Fruit fly (Drosophila melanogaster) whole organism, adult: Measurements from ENCODE around the gene CG9682.

Experiments
- CG11617 ChIP-seq: fragments of 200-800 bp; sonication (Bioruptor generic); optimal IDR thresholded peaks from 2 replicates; lab custom pipeline; 2017; ENCODE audit warnings: mild to moderate bottlenecking, missing biosample characterization, missing genetic modification reagents, missing genetic modification characterization
- CG12768 ChIP-seq: fragments of 200-800 bp; sonication (Bioruptor generic); optimal IDR thresholded peaks from 2 replicates; lab custom pipeline; 2017; ENCODE audit warnings: missing biosample characterization, missing genetic modification characterization, mild to moderate bottlenecking, moderate library complexity, missing genetic modification reagents
- CG14711 ChIP-seq: fragments of 200-800 bp; sonication (Bioruptor generic); optimal IDR thresholded peaks from 2 replicates; lab custom pipeline; 2018; ENCODE audit warnings: missing biosample characterization, mild to moderate bottlenecking, missing genetic modification characterization, moderate library complexity
- CG1620 ChIP-seq: fragments of 200-800 bp; sonication (Bioruptor generic); optimal IDR thresholded peaks from 2 replicates; lab custom pipeline; 2016; ENCODE audit warnings: missing biosample characterization, missing genetic modification characterization
- CG33017 ChIP-seq: fragments of 200-800 bp; sonication (Bioruptor generic); optimal IDR thresholded peaks from 2 replicates; lab custom pipeline; 2018; ENCODE audit warnings: missing biosample characterization, mild to moderate bottlenecking, missing genetic modification characterization, moderate library complexity
- CG5204 ChIP-seq: fragments of 200-800 bp; sonication (Bioruptor generic); optimal IDR thresholded peaks from 2 replicates; lab custom pipeline; 2016; ENCODE audit warnings: missing biosample characterization, missing genetic modification characterization
- CG7045 ChIP-seq: fragments of 200-800 bp; sonication (Bioruptor generic); optimal IDR thresholded peaks from 2 replicates; lab custom pipeline; 2017; ENCODE audit warnings: missing biosample characterization, mild to moderate bottlenecking, missing genetic modification characterization
- CG7101 ChIP-seq: fragments of 200-800 bp; sonication (Bioruptor generic); optimal IDR thresholded peaks from 2 replicates; lab custom pipeline; 2018; ENCODE audit warnings: missing biosample characterization, mild to moderate bottlenecking, missing genetic modification characterization, moderate library complexity
- Clk ChIP-seq: fragments of 200-800 bp; sonication (Bioruptor generic); optimal IDR thresholded peaks from 2 replicates; lab custom pipeline; 2017; ENCODE audit warnings: missing biosample characterization, missing genetic modification characterization
- Crg-1 ChIP-seq: fragments of 200-800 bp; sonication (Bioruptor generic); optimal IDR thresholded peaks from 2 replicates; lab custom pipeline; 2016; ENCODE audit warnings: missing biosample characterization, missing genetic modification characterization
- Hr96 ChIP-seq: fragments of 200-800 bp; sonication (Bioruptor generic); optimal IDR thresholded peaks from 2 replicates; lab custom pipeline; 2016; ENCODE audit warnings: missing biosample characterization, missing genetic modification characterization
- Mnt ChIP-seq: fragments of 200-800 bp; sonication (Bioruptor generic); optimal IDR thresholded peaks from 2 replicates; lab custom pipeline; 2016; ENCODE audit warnings: missing biosample characterization, mild to moderate bottlenecking, missing genetic modification characterization
- bab1 ChIP-seq: fragments of 200-800 bp; sonication (Bioruptor generic); optimal IDR thresholded peaks from 3 replicates; lab custom pipeline; 2019; ENCODE audit warnings: missing biosample characterization, mild to moderate bottlenecking, missing genetic modification characterization, moderate library complexity
- cic ChIP-seq: fragments of 200-800 bp; sonication (Bioruptor generic); optimal IDR thresholded peaks from 2 replicates; lab custom pipeline; 2017; ENCODE audit warnings: missing biosample characterization, mild to moderate bottlenecking, missing genetic modification characterization, moderate library complexity
- cnc ChIP-seq, 2 experiments: fragments of >200 bp; optimal IDR thresholded peaks; 2 replicates each; lab custom pipeline; 2017
- kay ChIP-seq: fragments of 200-800 bp; sonication (Bioruptor generic); peaks from one replicate; lab custom pipeline; 2016; ENCODE audit warnings: missing biosample characterization, missing genetic modification characterization, borderline replicate concordance
- ovo ChIP-seq: fragments of 200-800 bp; sonication (Bioruptor generic); optimal IDR thresholded peaks from 2 replicates; lab custom pipeline; 2016; ENCODE audit warnings: missing biosample characterization, missing genetic modification characterization
- pad ChIP-seq: fragments of 200-800 bp; sonication (Bioruptor generic); optimal IDR thresholded peaks from 3 replicates; lab custom pipeline; 2017; ENCODE audit warnings: missing biosample characterization, missing genetic modification characterization, mild to moderate bottlenecking, moderate library complexity, missing genetic modification reagents
- tj ChIP-seq: fragments of 200-800 bp; sonication (Bioruptor generic); optimal IDR thresholded peaks from 3 replicates; lab custom pipeline; 2017; ENCODE audit warnings: missing biosample characterization, mild to moderate bottlenecking, missing genetic modification characterization, moderate library complexity
- toe ChIP-seq: fragments of 200-800 bp; sonication (Bioruptor generic); optimal IDR thresholded peaks from 2 replicates; lab custom pipeline; 2016; ENCODE audit warnings: missing biosample characterization, missing genetic modification characterization

Gene CG9682

dm6 chr3R:30257588-30257987 lies 6.9 kb downstream of the CG9682 start:
- TF ChIP-seq bab1 (GFP tag; lab: Kevin White, UChicago) (no peak), CG14711 (tag; lab: Kevin White, UChicago) (no peak), Mnt (GFP tag; lab: Kevin White, UChicago) (no peak), tj (GFP tag; lab: Kevin White, UChicago) (no peak), cnc (optimal IDR thresholded peaks at IDR 0.05; lab: Kevin White, UChicago) (no peak), cic (GFP tag; lab: Kevin White, UChicago) (no peak), Hr96 (GFP tag; lab: Kevin White, UChicago) (no peak), Clk (GFP tag; lab: Kevin White, UChicago) (no peak), ovo (no peak), CG11617 (GFP tag; lab: Kevin White, UChicago) (no peak), kay (no peak), CG1620 (GFP tag; lab: Kevin White, UChicago) (no peak), CG12768 (no peak), CG7101 (tag; lab: Kevin White, UChicago) (no peak), toe (no peak), pad (no peak)

- TF ChIP-seq tj (GFP tag; lab: Kevin White, UChicago): no peak
- TF ChIP-seq CG1620 (GFP tag; lab: Kevin White, UChicago): no peak
- no peak for TF ChIP-seq CG12768
- no peak for TF ChIP-seq CG33017 (tag; lab: Kevin White, UChicago)
- TF ChIP-seq CG7045 (GFP tag; lab: Kevin White, UChicago): no peak
- TF ChIP-seq CG7101 (tag; lab: Kevin White, UChicago): no peak
- TF ChIP-seq CG5204: no peak
- no peak for TF ChIP-seq kay
- TF ChIP-seq CG14711 (tag; lab: Kevin White, UChicago): no peak
- TF ChIP-seq CG11617 (GFP tag; lab: Kevin White, UChicago): no peak
These were observed 7.7 kb downstream of the CG9682 start for dm6 chr3R:30258298-30258990.

dm6 chr3R:30258991-30259351 lies 8.2 kb downstream of the CG9682 start:
- TF ChIP-seq toe (no peak), tj (GFP tag; lab: Kevin White, UChicago) (no peak), CG1620 (GFP tag; lab: Kevin White, UChicago) (no peak), Hr96 (GFP tag; lab: Kevin White, UChicago) (no peak), pad (no peak), CG11617 (GFP tag; lab: Kevin White, UChicago) (no peak), kay (no peak), cnc (optimal IDR thresholded peaks at IDR 0.05; lab: Kevin White, UChicago) (no peak), Clk (GFP tag; lab: Kevin White, UChicago) (no peak)

dm6 chr3R:30259561-30259960 lies 8.8 kb downstream of the CG9682 start:
- TF ChIP-seq bab1 (GFP tag; lab: Kevin White, UChicago) (no peak), CG14711 (tag; lab: Kevin White, UChicago) (no peak)

- no peak for TF ChIP-seq Crg-1
- TF ChIP-seq tj (GFP tag; lab: Kevin White, UChicago): peak; percentile 10
These were observed 11.1 kb downstream of the CG9682 start for dm6 chr3R:30261838-30262237.

- TF ChIP-seq Mnt (GFP tag; lab: Kevin White, UChicago): no peak
- TF ChIP-seq CG12768: no peak
- no peak for TF ChIP-seq pad
- no peak for TF ChIP-seq kay
- no peak for TF ChIP-seq toe
- no peak for TF ChIP-seq CG1620 (GFP tag; lab: Kevin White, UChicago)
- TF ChIP-seq Hr96 (GFP tag; lab: Kevin White, UChicago): no peak
- no peak for TF ChIP-seq CG7101 (tag; lab: Kevin White, UChicago)
- no peak for TF ChIP-seq CG33017 (tag; lab: Kevin White, UChicago)
- TF ChIP-seq Crg-1: no peak
- no peak for TF ChIP-seq CG11617 (GFP tag; lab: Kevin White, UChicago)
These were observed 13.0 kb downstream of the CG9682 start for dm6 chr3R:30263708-30264107.

- no peak for TF ChIP-seq ovo
- no peak for TF ChIP-seq bab1 (GFP tag; lab: Kevin White, UChicago)
- no peak for TF ChIP-seq CG11617 (GFP tag; lab: Kevin White, UChicago)
- TF ChIP-seq CG33017 (tag; lab: Kevin White, UChicago): no peak
- no peak for TF ChIP-seq Mnt (GFP tag; lab: Kevin White, UChicago)
These were observed 14.0 kb downstream of the CG9682 start for dm6 chr3R:30264671-30265282.

dm6 chr3R:30265420-30265819 lies 14.7 kb downstream of the CG9682 start:
- TF ChIP-seq CG33017 (tag; lab: Kevin White, UChicago) (peak; percentile 29), CG5204 (peak; percentile 45), CG12768 (peak; percentile 40), toe (peak; percentile 23), ovo (no peak), cnc (optimal IDR thresholded peaks at IDR 0.05; lab: Kevin White, UChicago) (no peak), cic (GFP tag; lab: Kevin White, UChicago) (no peak), CG7101 (tag; lab: Kevin White, UChicago) (peak; percentile 14), CG14711 (tag; lab: Kevin White, UChicago) (peak; percentile 11), CG7045 (GFP tag; lab: Kevin White, UChicago) (peak; percentile 18)
